Worm (Caenorhabditis elegans): ENCODE data around the gene spr-1.

DNA sequence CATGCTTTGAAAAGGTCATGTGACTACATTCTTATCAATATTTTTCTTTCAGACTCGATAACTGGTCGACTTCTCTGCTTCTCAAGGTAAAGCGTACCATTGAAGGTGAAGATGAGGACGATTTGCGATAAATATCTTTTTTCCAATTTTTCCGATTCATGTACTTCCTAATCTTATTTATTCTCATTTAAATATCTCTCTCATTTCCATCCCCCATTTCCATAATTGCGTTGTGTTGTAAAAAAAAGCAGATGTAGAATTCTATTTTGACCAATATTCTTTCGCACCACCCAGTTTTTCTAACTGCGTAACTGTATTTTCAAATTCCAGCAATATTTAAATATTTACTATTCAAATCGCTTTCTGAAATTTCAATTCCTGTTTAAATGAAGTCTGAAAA is 3.8 kb upstream of the spr-1 start, which contains the start of gene D1014.4:
- TF ChIP-seq xbp-1 (tag; optimal IDR thresholded peaks at IDR 0.05) (no peak), ceh-82 (tag; optimal IDR thresholded peaks at IDR 0.05) (no peak), mep-1 (tag; optimal IDR thresholded peaks at IDR 0.05) (no peak), nhr-11 (tag; optimal IDR thresholded peaks at IDR 0.05) (no peak), dpl-1 (GFP tag; optimal IDR thresholded peaks at IDR 0.05) (no peak)

All from whole organism, L1 larva.